Worm (Caenorhabditis elegans) whole organism, L4 larva: ENCODE results near the gene Y45F10C.1.

ENCODE experiments used
- F26F4.8 ChIP-seq: fragments of 200-800 bp; sonication (Bioruptor generic); conservative IDR thresholded peaks from 2 replicates; pipeline ENCODE4 v1.3.6; 2022; ENCODE audit warnings: missing genetic modification characterization, missing compliant biosample characterization
- aha-1 ChIP-seq: fragments of 150-350 bp; peaks from one replicate; lab custom pipeline; 2014; ENCODE audit warnings: missing biosample characterization, missing genetic modification characterization
- fkh-10 ChIP-seq: fragments of 150-350 bp; optimal IDR thresholded peaks from 2 replicates; lab custom pipeline; 2014; ENCODE audit warnings: missing biosample characterization, missing genetic modification reagents, missing genetic modification characterization
- lin-39 ChIP-seq: fragments of 150-350 bp; optimal IDR thresholded peaks from 2 replicates; lab custom pipeline; 2014; ENCODE audit warnings: missing biosample characterization, missing genetic modification reagents, missing genetic modification characterization
- lsy-2 ChIP-seq, 2 experiments: fragments of 150-350 bp in 1 of 2; sonication (generic microtip) in 1 of 2; optimal IDR thresholded peaks; 2 replicates each; lab custom pipeline; 2014 to 2017; ENCODE audit warnings: missing biosample characterization in 2 of 2, missing genetic modification characterization in 2 of 2
- nhr-237 ChIP-seq: sonication (generic microtip); optimal IDR thresholded peaks from 2 replicates; lab custom pipeline; 2017; ENCODE audit warnings: missing biosample characterization, missing genetic modification characterization
- pha-4 ChIP-seq, 2 experiments: fragments of 150-350 bp in 1 of 2; fragments of 200-800 bp in 1 of 2; sonication (Bioruptor generic) in 1 of 2; IDR thresholded peaks in 1 of 2; optimal IDR thresholded peaks in 1 of 2; 2 replicates each; pipeline versions ENCODE4 v1.3.6 to Lab custom; 2014 to 2022; ENCODE audit warnings: missing genetic modification characterization in 2 of 2, missing genetic modification reagents in 2 of 2, missing biosample characterization in 1 of 2, missing compliant biosample characterization in 1 of 2
- sdz-12 ChIP-seq: fragments of 200-800 bp; sonication (Bioruptor generic); optimal IDR thresholded peaks from 2 replicates; lab custom pipeline; 2018; ENCODE audit warnings: mild to moderate bottlenecking, missing genetic modification characterization, missing compliant biosample characterization
- unc-62 ChIP-seq, 3 experiments: fragments of 150-350 bp in 1 of 3; sonication (generic microtip); optimal IDR thresholded peaks in 2 of 3; peaks in 1 of 3; 1 replicate in 1 of 3; 2 replicates in 2 of 3; lab custom pipeline; 2014 to 2017; ENCODE audit warnings: missing biosample characterization in 3 of 3, missing genetic modification characterization in 3 of 3, missing genetic modification reagents in 3 of 3, missing genotype in 1 of 3
- vab-7 ChIP-seq: fragments of 200-800 bp; sonication (Bioruptor generic); IDR thresholded peaks from 2 replicates; pipeline ENCODE4 v1.3.6; 2022; ENCODE audit warnings: missing genetic modification reagents, missing genetic modification characterization, missing compliant biosample characterization

DNA sequence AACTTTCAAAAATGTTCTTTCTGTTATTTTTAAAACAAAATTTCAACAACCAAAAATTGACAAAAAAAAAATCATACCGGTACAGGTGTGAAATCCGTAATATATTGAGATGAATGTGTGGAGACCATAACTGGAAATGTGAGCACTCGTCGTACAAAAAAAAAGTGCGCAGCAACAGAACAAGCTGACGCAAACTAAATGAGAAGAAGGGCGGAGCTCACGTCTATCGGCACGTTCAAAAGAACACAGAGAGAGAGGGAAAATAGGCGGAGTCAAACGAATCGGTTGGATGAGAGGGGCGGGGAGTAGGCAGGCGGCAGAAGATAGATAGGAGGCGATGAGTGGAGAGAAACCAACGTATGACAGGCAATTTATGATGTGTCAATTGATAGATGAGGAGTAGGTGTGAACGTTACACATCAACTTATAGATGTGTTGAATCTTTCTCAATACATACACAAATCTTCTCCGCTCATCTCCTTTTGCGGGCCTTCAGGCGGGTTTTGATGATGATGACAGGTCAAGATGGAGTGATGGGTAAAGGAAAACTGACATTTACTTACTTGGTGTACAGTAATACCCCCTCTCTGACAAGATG lies 44.6 kb upstream of the Y45F10C.1 start, which contains the start of gene tlp-1:
- TF ChIP-seq aha-1 (tag; lab: Kevin White, UChicago) (peak; percentile 97), vab-7 (GFP tag; lab: Robert Waterston, UW) (no peak), unc-62 (GFP tag; optimal IDR thresholded peaks at IDR 0.05 in 1 of 2; lab: Kevin White, UChicago) (peak in 1 of 2 experiments; percentile 100), unc-62 (tag; optimal IDR thresholded peaks at IDR 0.05; lab: Kevin White, UChicago) (peak; percentile 46), lsy-2 (tag; optimal IDR thresholded peaks at IDR 0.05; lab: Kevin White, UChicago) (no peak), pha-4 (GFP tag; IDR thresholded peaks at IDR 0.05; lab: Robert Waterston, UW) (no peak), pha-4 (tag; optimal IDR thresholded peaks at IDR 0.05; lab: Kevin White, UChicago) (no peak), fkh-10 (no peak), nhr-237 (tag; lab: Kevin White, UChicago) (no peak), sdz-12 (GFP tag; lab: Kevin White, UChicago) (no peak), lin-39 (tag; lab: Kevin White, UChicago) (no peak), F26F4.8 (GFP tag; lab: Robert Waterston, UW) (no peak)
